Fruit fly (Drosophila melanogaster) whole organism, embryonic: Measurements from ENCODE around the gene CG7120.

Source experiments
- Adf1 ChIP-seq: fragments of 200-800 bp; sonication (Bioruptor generic); IDR thresholded peaks from 2 replicates; pipeline ENCODE4 v1.3.6; 2022; ENCODE audit warnings: missing biosample characterization, missing genetic modification characterization
- CG10654 ChIP-seq: fragments of 200-800 bp; sonication (Bioruptor generic); optimal IDR thresholded peaks from 2 replicates; lab custom pipeline; 2016; ENCODE audit warnings: missing biosample characterization, missing genetic modification characterization
- CG10959 ChIP-seq: fragments of 200-800 bp; sonication (Bioruptor generic); IDR thresholded peaks from 2 replicates; pipeline ENCODE4 v1.3.6; 2022; ENCODE audit warnings: missing biosample characterization, missing genetic modification characterization
- CG11695 ChIP-seq: fragments of 200-800 bp; sonication (Bioruptor generic); IDR thresholded peaks from 3 replicates; pipeline ENCODE4 v1.3.6; 2022; ENCODE audit warnings: missing biosample characterization, missing genetic modification characterization
- CG11723 ChIP-seq: fragments of 200-800 bp; sonication (Bioruptor generic); optimal IDR thresholded peaks from 2 replicates; lab custom pipeline; 2017; ENCODE audit warnings: missing biosample characterization, mild to moderate bottlenecking, missing genetic modification characterization
- CG12155 ChIP-seq: fragments of 200-800 bp; sonication (Bioruptor generic); optimal IDR thresholded peaks from 3 replicates; lab custom pipeline; 2016; ENCODE audit warnings: missing biosample characterization, missing genetic modification characterization
- CG12942 ChIP-seq: fragments of 200-800 bp; sonication (Bioruptor generic); optimal IDR thresholded peaks from 3 replicates; lab custom pipeline; 2016; ENCODE audit warnings: missing biosample characterization, missing genetic modification characterization
- CG13424 ChIP-seq: fragments of 200-800 bp; sonication (Bioruptor generic); optimal IDR thresholded peaks from 2 replicates; lab custom pipeline; 2019; ENCODE audit warnings: missing biosample characterization, mild to moderate bottlenecking, missing genetic modification characterization, moderate library complexity
- CG16779 ChIP-seq: fragments of 200-800 bp; sonication (Bioruptor generic); IDR thresholded peaks from 2 replicates; pipeline ENCODE4 v1.3.6; 2022; ENCODE audit warnings: missing biosample characterization, missing genetic modification characterization
- CG16813 ChIP-seq: fragments of 200-800 bp; sonication (Bioruptor generic); IDR thresholded peaks from 3 replicates; pipeline ENCODE4 v1.3.6; 2022; ENCODE audit warnings: missing biosample characterization, missing genetic modification characterization; ENCODE audit not compliant: partially characterized antibody
- CG16815 ChIP-seq: fragments of 200-800 bp; sonication (Bioruptor generic); optimal IDR thresholded peaks from 3 replicates; lab custom pipeline; 2017; ENCODE audit warnings: missing biosample characterization, mild to moderate bottlenecking, missing genetic modification characterization
- CG17328 ChIP-seq: fragments of 200-800 bp; sonication (Bioruptor generic); IDR thresholded peaks from 2 replicates; pipeline ENCODE4 v1.3.6; 2022; ENCODE audit warnings: missing biosample characterization, missing genetic modification characterization
- CG17568 ChIP-seq: fragments of 200-800 bp; sonication (Bioruptor generic); optimal IDR thresholded peaks from 2 replicates; lab custom pipeline; 2018; ENCODE audit warnings: missing biosample characterization, mild to moderate bottlenecking, missing genetic modification characterization, moderate library complexity
- CG18599 ChIP-seq: fragments of 200-800 bp; sonication (Bioruptor generic); optimal IDR thresholded peaks from 3 replicates; lab custom pipeline; 2017; ENCODE audit warnings: missing biosample characterization, missing genetic modification characterization, mild to moderate bottlenecking, moderate library complexity, missing genetic modification reagents
- CG6813 ChIP-seq: fragments of 200-800 bp; sonication (Bioruptor generic); optimal IDR thresholded peaks from 2 replicates; lab custom pipeline; 2017; ENCODE audit warnings: missing biosample characterization, missing genetic modification characterization, mild to moderate bottlenecking, moderate library complexity, missing genetic modification reagents
- Dref ChIP-seq: fragments of 200-800 bp; sonication (Bioruptor generic); IDR thresholded peaks from 2 replicates; pipeline ENCODE4 v1.3.6; 2022; ENCODE audit warnings: missing biosample characterization, missing genetic modification characterization
- E2f1 ChIP-seq: fragments of 200-800 bp; sonication (Bioruptor generic); IDR thresholded peaks from 2 replicates; pipeline ENCODE4 v1.3.6; 2022; ENCODE audit warnings: missing biosample characterization, missing genetic modification characterization
- HLH3B ChIP-seq: fragments of 200-800 bp; sonication (Bioruptor generic); IDR thresholded peaks from 2 replicates; pipeline ENCODE4 v1.3.6; 2022; ENCODE audit warnings: missing biosample characterization, missing genetic modification characterization
- Hey ChIP-seq: fragments of 200-800 bp; sonication (Bioruptor generic); optimal IDR thresholded peaks from 3 replicates; lab custom pipeline; 2018; ENCODE audit warnings: missing biosample characterization, mild to moderate bottlenecking, missing genetic modification characterization
- Hr51 ChIP-seq, 2 experiments: fragments of 200-800 bp; sonication (Bioruptor generic); optimal IDR thresholded peaks; 2 replicates in 1 of 2; 3 replicates in 1 of 2; lab custom pipeline; 2016 to 2018; ENCODE audit warnings: missing biosample characterization in 2 of 2, missing genetic modification characterization in 2 of 2, mild to moderate bottlenecking in 1 of 2, moderate library complexity in 1 of 2
- Pdp1 ChIP-seq, 2 experiments: fragments of 200-800 bp; sonication (Bioruptor generic); optimal IDR thresholded peaks; 3 replicates each; lab custom pipeline; 2016; ENCODE audit warnings: missing biosample characterization in 2 of 2, missing genetic modification characterization in 2 of 2, mild to moderate bottlenecking in 1 of 2, moderate library complexity in 1 of 2
- Xrp1 ChIP-seq: fragments of 200-800 bp; sonication (Bioruptor generic); IDR thresholded peaks from 2 replicates; pipeline ENCODE4 v1.3.6; 2022; ENCODE audit warnings: missing biosample characterization, missing genetic modification characterization
- chinmo ChIP-seq: fragments of 200-800 bp; sonication (Bioruptor generic); IDR thresholded peaks from 4 replicates; pipeline ENCODE4 v1.3.6; 2022; ENCODE audit warnings: missing biosample characterization, missing genetic modification characterization; ENCODE audit not compliant: partially characterized antibody
- cwo ChIP-seq: fragments of 200-800 bp; sonication (Bioruptor generic); optimal IDR thresholded peaks from 3 replicates; lab custom pipeline; 2017; ENCODE audit warnings: missing biosample characterization, missing genetic modification characterization, mild to moderate bottlenecking, moderate library complexity, missing genetic modification reagents
- fru ChIP-seq: fragments of >200 bp; optimal IDR thresholded peaks from 2 replicates; lab custom pipeline; 2017
- gce ChIP-seq: fragments of 200-800 bp; sonication (Bioruptor generic); IDR thresholded peaks from 3 replicates; pipeline ENCODE4 v1.3.6; 2022; ENCODE audit warnings: missing biosample characterization, missing genetic modification characterization
- ken ChIP-seq: fragments of 200-800 bp; sonication (Bioruptor generic); IDR thresholded peaks from 3 replicates; pipeline ENCODE4 v1.3.6; 2022; ENCODE audit warnings: missing biosample characterization, missing genetic modification characterization
- lola ChIP-seq, 3 experiments: fragments of >200 bp in 2 of 3; fragments of 200-800 bp in 1 of 3; sonication (Bioruptor generic) in 1 of 3; optimal IDR thresholded peaks; 2 replicates each; lab custom pipeline; 2017 to 2019; ENCODE audit warnings: missing biosample characterization in 3 of 3, missing genetic modification characterization in 3 of 3, mild to moderate bottlenecking in 1 of 3, moderate library complexity in 1 of 3
- mirr ChIP-seq: fragments of 200-800 bp; sonication (Bioruptor generic); optimal IDR thresholded peaks from 3 replicates; lab custom pipeline; 2018; ENCODE audit warnings: missing biosample characterization, mild to moderate bottlenecking, missing genetic modification characterization
- onecut ChIP-seq: fragments of 200-800 bp; sonication (Bioruptor generic); IDR thresholded peaks from 2 replicates; pipeline ENCODE4 v1.3.6; 2022; ENCODE audit warnings: missing biosample characterization, missing genetic modification characterization
- org-1 ChIP-seq: fragments of 200-800 bp; sonication (Bioruptor generic); optimal IDR thresholded peaks from 2 replicates; lab custom pipeline; 2017; ENCODE audit warnings: missing biosample characterization, missing genetic modification characterization
- otp ChIP-seq: fragments of 200-800 bp; sonication (Bioruptor generic); IDR thresholded peaks from 3 replicates; pipeline ENCODE4, ENCODE4 v1.3.6; 2022; ENCODE audit warnings: missing biosample characterization, missing genetic modification characterization
- pan ChIP-seq, 4 experiments: fragments of >200 bp in 3 of 4; fragments of 200-800 bp in 1 of 4; sonication (Bioruptor generic) in 1 of 4; optimal IDR thresholded peaks in 3 of 4; IDR thresholded peaks in 1 of 4; 2 replicates each; pipeline versions ENCODE4 v1.3.6 to Lab custom; 2017 to 2022; ENCODE audit warnings: missing biosample characterization in 2 of 4, missing genetic modification characterization in 2 of 4, mixed read lengths in 1 of 4
- pfk ChIP-seq: fragments of 200-800 bp; sonication (Bioruptor generic); optimal IDR thresholded peaks from 2 replicates; lab custom pipeline; 2018; ENCODE audit warnings: missing biosample characterization, mild to moderate bottlenecking, missing genetic modification characterization, moderate library complexity
- pita ChIP-seq: fragments of 200-800 bp; sonication (Bioruptor generic); optimal IDR thresholded peaks from 2 replicates; lab custom pipeline; 2017; ENCODE audit warnings: missing biosample characterization, mild to moderate bottlenecking, missing genetic modification characterization
- sens-2 ChIP-seq: fragments of 200-800 bp; sonication (Bioruptor generic); IDR thresholded peaks from 2 replicates; pipeline ENCODE4 v1.3.6; 2022; ENCODE audit warnings: missing biosample characterization, missing genetic modification characterization
- tgo ChIP-seq: fragments of 200-800 bp; sonication (Bioruptor generic); IDR thresholded peaks from 3 replicates; pipeline ENCODE4 v1.3.6; 2022; ENCODE audit warnings: missing biosample characterization, missing genetic modification characterization
- tna ChIP-seq: fragments of 200-800 bp; sonication (Bioruptor generic); IDR thresholded peaks from 2 replicates; pipeline ENCODE4 v1.3.6; 2022; ENCODE audit warnings: missing biosample characterization, missing genetic modification characterization; ENCODE audit not compliant: partially characterized antibody
- vvl ChIP-seq: fragments of 200-800 bp; sonication (Bioruptor generic); IDR thresholded peaks from 2 replicates; pipeline ENCODE4 v1.3.6; 2022; ENCODE audit warnings: missing biosample characterization, missing genetic modification characterization
- wor ChIP-seq: fragments of 200-800 bp; sonication (Bioruptor generic); IDR thresholded peaks from 2 replicates; pipeline ENCODE4 v1.3.6; 2022; ENCODE audit warnings: missing biosample characterization, missing genetic modification characterization
- z ChIP-seq: fragments of 200-800 bp; sonication (Bioruptor generic); IDR thresholded peaks from 3 replicates; pipeline ENCODE4 v1.3.6; 2022; ENCODE audit warnings: missing biosample characterization, missing genetic modification characterization
- zen ChIP-seq: fragments of 200-800 bp; sonication (Bioruptor generic); optimal IDR thresholded peaks from 3 replicates; lab custom pipeline; 2018; ENCODE audit warnings: missing biosample characterization, mild to moderate bottlenecking, missing genetic modification characterization, moderate library complexity

Gene CG7120

dm6 chr3L:8347346-8347745 lies 48.5 kb upstream of the CG7120 start (continued):
- no peak for TF ChIP-seq CG10654
- peak; percentile 63 for TF ChIP-seq vvl (GFP tag; lab: Robert Waterston, UW)
- 0 out of 3 replicates have a peak, but pooled peaks have one; percentile 12 for TF ChIP-seq CG11695 (GFP tag; lab: Robert Waterston, UW)
- TF ChIP-seq Hr51 (GFP tag; optimal IDR thresholded peaks at IDR 0.05; lab: Kevin White, UChicago), result peak in 1 of 2 experiments; percentile 11
- TF ChIP-seq fru (lab: Kevin White, UChicago), result no peak
- no peak for TF ChIP-seq tna (GFP tag; lab: Robert Waterston, UW)
- TF ChIP-seq CG17328, result peak; percentile 36; the same call in 1 of the 2 replicates
- TF ChIP-seq Xrp1, result peak; percentile 58
- peak; percentile 22 for TF ChIP-seq pfk
- peak; percentile 11 for TF ChIP-seq cwo (GFP tag; lab: Kevin White, UChicago)
- peak; percentile 79; the same call in 2 of the 3 replicates for TF ChIP-seq gce
- peak; percentile 51 for TF ChIP-seq CG18599 (GFP tag; lab: Kevin White, UChicago)
- peak; percentile 9; the same call in 1 of the 2 replicates for TF ChIP-seq Adf1 (GFP tag; lab: Robert Waterston, UW)
- TF ChIP-seq chinmo (GFP tag; lab: Robert Waterston, UW), result 0 out of 4 replicates have a peak, but pooled peaks have one; percentile 52
- TF ChIP-seq z (GFP tag; lab: Robert Waterston, UW), result 0 out of 3 replicates have a peak, but pooled peaks have one; percentile 28
- no peak for TF ChIP-seq pan (optimal IDR thresholded peaks at IDR 0.05; lab: Kevin White, UChicago)
- peak in 1 of 2 experiments; percentile 64 for TF ChIP-seq pan (GFP tag; optimal IDR thresholded peaks at IDR 0.05 in 1 of 2, IDR thresholded peaks at IDR 0.05 in 1 of 2)
- TF ChIP-seq E2f1, result peak; percentile 17; the same call in 1 of the 2 replicates
- TF ChIP-seq sens-2 (GFP tag; lab: Robert Waterston, UW), result no peak
- peak; percentile 36 for TF ChIP-seq org-1 (GFP tag; lab: Kevin White, UChicago)
- peak; percentile 13 for TF ChIP-seq mirr (GFP tag; lab: Kevin White, UChicago)
- no peak for TF ChIP-seq CG17568 (GFP tag; lab: Kevin White, UChicago)
- TF ChIP-seq wor, result no peak
- peak; percentile 40 for TF ChIP-seq onecut
- no peak for TF ChIP-seq CG10959 (GFP tag; lab: Robert Waterston, UW)
- TF ChIP-seq otp (GFP tag; lab: Robert Waterston, UW), result peak; percentile 40; the same call in 1 of the 3 replicates
- TF ChIP-seq, all 482 proteins: peak for 85

DNA sequence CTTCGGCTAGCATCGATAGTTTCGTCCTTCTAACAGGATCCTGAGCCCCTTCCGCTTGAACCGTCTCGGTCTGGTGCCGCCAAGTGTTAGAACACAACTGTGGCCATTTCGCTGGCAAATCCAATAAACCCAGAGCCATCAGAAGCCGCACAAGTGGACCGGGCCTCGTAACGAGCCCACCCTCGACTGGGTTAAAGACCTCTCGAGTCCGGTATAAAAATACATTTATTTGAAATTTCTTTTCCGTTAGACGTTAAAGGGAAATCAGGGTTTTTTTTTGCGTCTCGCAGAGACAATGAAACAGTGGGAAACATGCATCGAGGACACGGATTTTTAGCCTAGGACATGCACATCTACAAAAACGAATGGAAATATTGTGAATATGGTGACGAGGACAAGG lies 39.6 kb upstream of the CG7120 start, which contains the start of gene Culd:
Gene Culd, minus strand, starts transcription at position 101 of the 400 bp plus-strand sequence.
- TF ChIP-seq pita (no peak), ken (GFP tag; lab: Robert Waterston, UW) (no peak), tgo (GFP tag; lab: Robert Waterston, UW) (no peak), CG13424 (tag; lab: Kevin White, UChicago) (no peak), CG12155 (GFP tag; lab: Kevin White, UChicago) (no peak), Hey (tag; lab: Kevin White, UChicago) (no peak), lola (GFP tag; optimal IDR thresholded peaks at IDR 0.05; lab: Kevin White, UChicago) (no peak), CG16813 (GFP tag; lab: Robert Waterston, UW) (no peak), zen (no peak), CG11723 (GFP tag; lab: Kevin White, UChicago) (no peak), Dref (GFP tag; lab: Robert Waterston, UW) (no peak), cwo (GFP tag; lab: Kevin White, UChicago) (no peak), CG16779 (GFP tag; lab: Robert Waterston, UW) (no peak), CG12942 (GFP tag; lab: Kevin White, UChicago) (no peak), Pdp1 (GFP tag; optimal IDR thresholded peaks at IDR 0.05; lab: Kevin White, UChicago) (no peak), HLH3B (no peak), CG6813 (GFP tag; lab: Kevin White, UChicago) (no peak), CG16815 (GFP tag; lab: Kevin White, UChicago) (no peak)
